Worm (Caenorhabditis elegans) whole organism, L4 larva: ENCODE data around the gene rars-1.

ENCODE experiments used
- F44E2.7 ChIP-seq: fragments of 200-800 bp; sonication (Bioruptor generic); IDR thresholded peaks from 2 replicates; pipeline ENCODE4 v2.1.2; 2022; ENCODE audit warnings: missing genetic modification characterization, missing compliant biosample characterization
- R02D3.7 ChIP-seq: fragments of 150-350 bp; sonication (generic microtip); optimal IDR thresholded peaks from 3 replicates; lab custom pipeline; 2014; ENCODE audit warnings: missing biosample characterization, missing genetic modification characterization
- T20F7.1 ChIP-seq: fragments of 200-800 bp; sonication (Bioruptor generic); optimal IDR thresholded peaks from 2 replicates; lab custom pipeline; 2018; ENCODE audit warnings: mild to moderate bottlenecking, missing genetic modification characterization, missing compliant biosample characterization
- T26A8.4 ChIP-seq: fragments of 200-800 bp; sonication (Bioruptor generic); IDR thresholded peaks from 2 replicates; pipeline ENCODE4 v1.3.6; 2022; ENCODE audit warnings: missing genetic modification characterization, missing compliant biosample characterization
- ZK337.2 ChIP-seq: fragments of 200-800 bp; sonication (Bioruptor generic); IDR thresholded peaks from 2 replicates; pipeline ENCODE4 v1.3.6; 2022; ENCODE audit warnings: missing genetic modification reagents, missing genetic modification characterization, missing compliant biosample characterization
- aha-1 ChIP-seq: fragments of 150-350 bp; peaks from one replicate; lab custom pipeline; 2014; ENCODE audit warnings: missing biosample characterization, missing genetic modification characterization
- aly-2 ChIP-seq: sonication (generic microtip); optimal IDR thresholded peaks from 2 replicates; lab custom pipeline; 2018; ENCODE audit warnings: missing biosample characterization, missing genetic modification characterization
- attf-4 ChIP-seq: sonication (generic microtip); optimal IDR thresholded peaks from 3 replicates; lab custom pipeline; 2017; ENCODE audit warnings: missing biosample characterization, missing genetic modification characterization
- ceh-32 ChIP-seq: sonication (generic microtip); optimal IDR thresholded peaks from 2 replicates; lab custom pipeline; 2016; ENCODE audit warnings: mild to moderate bottlenecking, missing genetic modification characterization, missing compliant biosample characterization; ENCODE audit not compliant: poor library complexity
- ceh-62 ChIP-seq: sonication (generic microtip); optimal IDR thresholded peaks from 2 replicates; lab custom pipeline; 2017; ENCODE audit warnings: missing biosample characterization, missing genetic modification characterization
- daf-12 ChIP-seq: fragments of 150-350 bp; optimal IDR thresholded peaks from 2 replicates; lab custom pipeline; 2014; ENCODE audit warnings: missing biosample characterization, missing genetic modification reagents, missing genetic modification characterization
- daf-16 ChIP-seq, 3 experiments: sonication (generic microtip); optimal IDR thresholded peaks; 2 replicates each; lab custom pipeline; 2016 to 2017; ENCODE audit warnings: missing genetic modification characterization in 3 of 3, missing genetic modification reagents in 3 of 3, mild to moderate bottlenecking in 2 of 3, missing compliant biosample characterization in 2 of 3, missing biosample characterization in 1 of 3, moderate library complexity in 1 of 3
- daf-19 ChIP-seq: fragments of 200-800 bp; sonication (Bioruptor generic); conservative IDR thresholded peaks from 2 replicates; pipeline ENCODE4 v1.3.6; 2022; ENCODE audit warnings: missing genetic modification characterization, missing compliant biosample characterization
- daf-8 ChIP-seq: fragments of 200-800 bp; sonication (Bioruptor generic); IDR thresholded peaks from 2 replicates; pipeline ENCODE4 v1.3.6; 2022; ENCODE audit warnings: missing genetic modification characterization, missing compliant biosample characterization
- dmd-6 ChIP-seq: fragments of 200-800 bp; sonication (Bioruptor generic); IDR thresholded peaks from 2 replicates; pipeline ENCODE4 v1.3.6; 2022; ENCODE audit warnings: missing genetic modification reagents, missing genetic modification characterization, missing compliant biosample characterization
- duxl-1 ChIP-seq: sonication (generic microtip); optimal IDR thresholded peaks from 2 replicates; lab custom pipeline; 2016; ENCODE audit warnings: mild to moderate bottlenecking, missing genetic modification characterization, moderate library complexity, missing compliant biosample characterization; ENCODE audit not compliant: poor library complexity
- egl-43 ChIP-seq: fragments of 200-800 bp; sonication (Bioruptor generic); IDR thresholded peaks from 2 replicates; pipeline ENCODE4 v1.3.6; 2022; ENCODE audit warnings: missing genetic modification reagents, missing genetic modification characterization, missing compliant biosample characterization
- fkh-10 ChIP-seq: fragments of 150-350 bp; optimal IDR thresholded peaks from 2 replicates; lab custom pipeline; 2014; ENCODE audit warnings: missing biosample characterization, missing genetic modification reagents, missing genetic modification characterization
- fos-1 ChIP-seq: fragments of 150-350 bp; optimal IDR thresholded peaks from 2 replicates; lab custom pipeline; 2014; ENCODE audit warnings: missing biosample characterization, missing genetic modification characterization
- hif-1 ChIP-seq, 2 experiments: sonication (generic microtip); optimal IDR thresholded peaks; 2 replicates each; lab custom pipeline; 2016 to 2017; ENCODE audit warnings: missing compliant biosample characterization in 2 of 2, missing genetic modification characterization in 2 of 2, missing genetic modification reagents in 2 of 2, missing genotype in 2 of 2, mild to moderate bottlenecking in 1 of 2
- hlh-11 ChIP-seq: fragments of 200-800 bp; sonication (Bioruptor generic); optimal IDR thresholded peaks from 2 replicates; lab custom pipeline; 2018; ENCODE audit warnings: mild to moderate bottlenecking, missing genetic modification characterization, missing compliant biosample characterization
- hlh-30 ChIP-seq: sonication (generic microtip); optimal IDR thresholded peaks from 2 replicates; lab custom pipeline; 2017; ENCODE audit warnings: antibody characterized with exemption, mild to moderate bottlenecking, missing genetic modification characterization, missing compliant biosample characterization; ENCODE audit not compliant: insufficient read depth
- hmg-1.1 ChIP-seq: fragments of 200-800 bp; sonication (Bioruptor generic); IDR thresholded peaks from 2 replicates; pipeline ENCODE4 v1.3.6; 2022; ENCODE audit warnings: missing genetic modification reagents, missing genetic modification characterization, missing compliant biosample characterization
- lin-15B ChIP-seq: fragments of 150-350 bp; sonication (generic microtip); optimal IDR thresholded peaks from 3 replicates; lab custom pipeline; 2014; ENCODE audit warnings: missing biosample characterization, missing genetic modification characterization
- lin-38 ChIP-seq: fragments of 200-800 bp; sonication (Bioruptor generic); IDR thresholded peaks from 2 replicates; pipeline ENCODE4 v1.3.6; 2022; ENCODE audit warnings: missing genetic modification reagents, missing genetic modification characterization, missing compliant biosample characterization
- lin-39 ChIP-seq: fragments of 150-350 bp; optimal IDR thresholded peaks from 2 replicates; lab custom pipeline; 2014; ENCODE audit warnings: missing biosample characterization, missing genetic modification reagents, missing genetic modification characterization
- madf-9 ChIP-seq: fragments of 200-800 bp; sonication (Bioruptor generic); conservative IDR thresholded peaks from 2 replicates; pipeline ENCODE4 v1.3.6; 2022; ENCODE audit warnings: missing genetic modification reagents, missing genetic modification characterization, missing compliant biosample characterization
- mdl-1 ChIP-seq, 2 experiments: fragments of 150-350 bp in 1 of 2; sonication (generic microtip) in 1 of 2; optimal IDR thresholded peaks; 2 replicates each; lab custom pipeline; 2014 to 2017; ENCODE audit warnings: missing biosample characterization in 2 of 2, missing genetic modification characterization in 2 of 2
- mdt-29 ChIP-seq: fragments of 200-800 bp; sonication (Bioruptor generic); IDR thresholded peaks from 2 replicates; pipeline ENCODE4 v1.3.6; 2022; ENCODE audit warnings: missing genetic modification reagents, missing genetic modification characterization, missing compliant biosample characterization
- mep-1 ChIP-seq: fragments of 150-350 bp; sonication (generic microtip); optimal IDR thresholded peaks from 3 replicates; lab custom pipeline; 2014; ENCODE audit warnings: missing biosample characterization, missing genetic modification characterization
- mes-2 ChIP-seq: sonication (generic microtip); optimal IDR thresholded peaks from 2 replicates; lab custom pipeline; 2016; ENCODE audit warnings: missing genotype, mild to moderate bottlenecking, missing genetic modification characterization, missing compliant biosample characterization; ENCODE audit not compliant: poor library complexity, severe bottlenecking
- mxl-3 ChIP-seq: fragments of 200-800 bp; sonication (Bioruptor generic); optimal IDR thresholded peaks from 2 replicates; lab custom pipeline; 2018; ENCODE audit warnings: mild to moderate bottlenecking, missing genetic modification characterization, missing compliant biosample characterization
- nhr-10 ChIP-seq: fragments of 150-350 bp; optimal IDR thresholded peaks from 2 replicates; lab custom pipeline; 2014; ENCODE audit warnings: missing biosample characterization, missing genetic modification characterization
- nhr-11 ChIP-seq: fragments of 150-350 bp; optimal IDR thresholded peaks from 2 replicates; lab custom pipeline; 2014; ENCODE audit warnings: missing biosample characterization, missing genetic modification characterization
- nhr-237 ChIP-seq: sonication (generic microtip); optimal IDR thresholded peaks from 2 replicates; lab custom pipeline; 2017; ENCODE audit warnings: missing biosample characterization, missing genetic modification characterization
- nhr-41 ChIP-seq: fragments of 200-800 bp; sonication (Bioruptor generic); IDR thresholded peaks from 2 replicates; pipeline ENCODE4 v1.3.6; 2022; ENCODE audit warnings: missing genetic modification reagents, missing genetic modification characterization, missing compliant biosample characterization
- nhr-76 ChIP-seq: fragments of 150-350 bp; optimal IDR thresholded peaks from 2 replicates; lab custom pipeline; 2014; ENCODE audit warnings: missing biosample characterization, missing genetic modification characterization
- pha-4 ChIP-seq, 2 experiments: fragments of 150-350 bp in 1 of 2; fragments of 200-800 bp in 1 of 2; sonication (Bioruptor generic) in 1 of 2; IDR thresholded peaks in 1 of 2; optimal IDR thresholded peaks in 1 of 2; 2 replicates each; pipeline versions ENCODE4 v1.3.6 to Lab custom; 2014 to 2022; ENCODE audit warnings: missing genetic modification characterization in 2 of 2, missing genetic modification reagents in 2 of 2, missing biosample characterization in 1 of 2, missing compliant biosample characterization in 1 of 2
- rbr-2 ChIP-seq: sonication (generic microtip); optimal IDR thresholded peaks from 2 replicates; lab custom pipeline; 2016; ENCODE audit warnings: missing genotype, missing genetic modification characterization, missing compliant biosample characterization
- saeg-2 ChIP-seq: fragments of 200-800 bp; sonication (Bioruptor generic); IDR thresholded peaks from 2 replicates; pipeline ENCODE4 v1.3.6; 2022; ENCODE audit warnings: missing genetic modification reagents, missing genetic modification characterization, missing compliant biosample characterization
- sdz-12 ChIP-seq: fragments of 200-800 bp; sonication (Bioruptor generic); optimal IDR thresholded peaks from 2 replicates; lab custom pipeline; 2018; ENCODE audit warnings: mild to moderate bottlenecking, missing genetic modification characterization, missing compliant biosample characterization
- set-16 ChIP-seq: fragments of 200-800 bp; sonication (Bioruptor generic); IDR thresholded peaks from 2 replicates; pipeline ENCODE4 v1.3.6; 2022; ENCODE audit warnings: missing genetic modification reagents, missing genetic modification characterization, missing compliant biosample characterization
- snpc-1.2 ChIP-seq: fragments of 200-800 bp; sonication (Bioruptor generic); IDR thresholded peaks from 2 replicates; pipeline ENCODE4 v1.3.6; 2022; ENCODE audit warnings: missing genetic modification reagents, missing genetic modification characterization, missing compliant biosample characterization
- spr-3 ChIP-seq: fragments of 200-800 bp; sonication (Bioruptor generic); optimal IDR thresholded peaks from 2 replicates; lab custom pipeline; 2018; ENCODE audit warnings: mild to moderate bottlenecking, missing genetic modification characterization, missing compliant biosample characterization
- tag-97 ChIP-seq: fragments of 200-800 bp; sonication (Bioruptor generic); IDR thresholded peaks from 2 replicates; pipeline ENCODE4 v1.3.6; 2022; ENCODE audit warnings: missing genetic modification characterization, missing compliant biosample characterization
- tra-1 ChIP-seq: fragments of 200-800 bp; sonication (Bioruptor generic); IDR thresholded peaks from 2 replicates; pipeline ENCODE4 v1.3.6; 2022; ENCODE audit warnings: missing genetic modification reagents, missing genetic modification characterization, missing compliant biosample characterization
- unc-130 ChIP-seq: sonication (generic microtip); optimal IDR thresholded peaks from 2 replicates; lab custom pipeline; 2016; ENCODE audit warnings: missing genetic modification reagents, missing genetic modification characterization, missing compliant biosample characterization
- unc-39 ChIP-seq: sonication (generic microtip); optimal IDR thresholded peaks from 2 replicates; lab custom pipeline; 2017; ENCODE audit warnings: missing biosample characterization, missing genetic modification characterization
- vab-7 ChIP-seq: fragments of 200-800 bp; sonication (Bioruptor generic); IDR thresholded peaks from 2 replicates; pipeline ENCODE4 v1.3.6; 2022; ENCODE audit warnings: missing genetic modification reagents, missing genetic modification characterization, missing compliant biosample characterization
- zfp-2 ChIP-seq: sonication (generic microtip); optimal IDR thresholded peaks from 2 replicates; lab custom pipeline; 2016; ENCODE audit warnings: mild to moderate bottlenecking, missing genetic modification characterization, missing compliant biosample characterization
- zip-11 ChIP-seq: fragments of 200-800 bp; sonication (Bioruptor generic); IDR thresholded peaks from 2 replicates; pipeline ENCODE4 v1.3.6; 2022; ENCODE audit warnings: missing genetic modification characterization, missing compliant biosample characterization

The rars-1 gene

DNA sequence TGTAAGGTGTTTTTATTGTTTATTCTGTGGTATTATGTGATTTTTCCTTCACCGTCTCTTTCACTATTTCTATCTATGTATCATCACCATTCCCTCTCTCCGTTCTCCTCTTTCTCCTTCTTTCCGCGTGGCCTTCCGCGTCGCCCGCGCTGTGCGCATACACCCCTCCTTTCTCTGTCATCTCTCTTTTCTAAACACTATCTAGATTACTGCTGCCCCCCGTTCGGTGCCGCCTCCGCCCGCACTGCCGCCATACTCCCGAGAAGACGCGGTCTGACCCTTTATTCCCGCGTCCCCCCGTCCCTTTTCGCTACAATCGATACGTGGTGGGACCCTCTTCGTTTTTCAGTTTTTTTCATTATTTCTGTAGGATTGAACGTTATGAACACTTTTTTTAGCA lies 31.7 kb upstream of the rars-1 start:
- TF ChIP-seq T26A8.4 (GFP tag; lab: Robert Waterston, UW), result peak; percentile 25
- no peak for TF ChIP-seq rbr-2 (tag; lab: Kevin White, UChicago)
- TF ChIP-seq lin-15B (tag; lab: Kevin White, UChicago), result no peak
- no peak for TF ChIP-seq T20F7.1 (GFP tag; lab: Kevin White, UChicago)
- peak; percentile 22 for TF ChIP-seq mes-2 (tag; lab: Kevin White, UChicago)
- no peak for TF ChIP-seq tag-97
- TF ChIP-seq zip-11, result no peak
- TF ChIP-seq fkh-10, result no peak
- TF ChIP-seq hlh-30 (tag; lab: Kevin White, UChicago), result peak; percentile 33
- TF ChIP-seq pha-4 (GFP tag; IDR thresholded peaks at IDR 0.05; lab: Robert Waterston, UW), result 0 out of 2 replicates have a peak, but pooled peaks have one; percentile 19
- TF ChIP-seq pha-4 (tag; optimal IDR thresholded peaks at IDR 0.05; lab: Kevin White, UChicago), result no peak
- TF ChIP-seq hmg-1.1 (GFP tag; lab: Robert Waterston, UW), result peak; percentile 41
- no peak for TF ChIP-seq tra-1 (GFP tag; lab: Robert Waterston, UW)
- TF ChIP-seq unc-130 (GFP tag; lab: Kevin White, UChicago), result no peak
- no peak for TF ChIP-seq sdz-12
- no peak for TF ChIP-seq spr-3 (GFP tag; lab: Kevin White, UChicago)
- peak; percentile 30 for TF ChIP-seq mxl-3
- TF ChIP-seq daf-8 (GFP tag; lab: Robert Waterston, UW), result no peak
- TF ChIP-seq mdl-1 (tag; optimal IDR thresholded peaks at IDR 0.05; lab: Kevin White, UChicago), result peak; percentile 23 to 55
- no peak for TF ChIP-seq mdt-29 (GFP tag; lab: Robert Waterston, UW)
- TF ChIP-seq daf-19 (GFP tag; lab: Robert Waterston, UW), result no peak
- TF ChIP-seq lin-39 (tag; lab: Kevin White, UChicago), result no peak
- TF ChIP-seq daf-16 (GFP tag; optimal IDR thresholded peaks at IDR 0.05; lab: Kevin White, UChicago), result no peak
- TF ChIP-seq daf-16 (tag; optimal IDR thresholded peaks at IDR 0.05; lab: Kevin White, UChicago), result peak; percentile 29
- TF ChIP-seq unc-39 (tag; lab: Kevin White, UChicago), result no peak
- TF ChIP-seq nhr-237 (tag; lab: Kevin White, UChicago), result no peak
- TF ChIP-seq ceh-32 (tag; lab: Kevin White, UChicago), result no peak
- TF ChIP-seq egl-43 (GFP tag; lab: Robert Waterston, UW), result 0 out of 2 replicates have a peak, but pooled peaks have one; percentile 55
- TF ChIP-seq dmd-6, result no peak
- no peak for TF ChIP-seq saeg-2 (GFP tag; lab: Robert Waterston, UW)
- no peak for TF ChIP-seq daf-12 (tag; lab: Kevin White, UChicago)
- no peak for TF ChIP-seq F44E2.7 (GFP tag; lab: Robert Waterston, UW)
- TF ChIP-seq duxl-1 (tag; lab: Kevin White, UChicago), result no peak
- TF ChIP-seq nhr-10, result no peak
- no peak for TF ChIP-seq nhr-41 (GFP tag; lab: Robert Waterston, UW)
- peak; percentile 47 for TF ChIP-seq hlh-11 (tag; lab: Kevin White, UChicago)
- no peak for TF ChIP-seq nhr-76
- no peak for TF ChIP-seq ZK337.2 (GFP tag; lab: Robert Waterston, UW)
- TF ChIP-seq snpc-1.2 (GFP tag; lab: Robert Waterston, UW), result 0 out of 2 replicates have a peak, but pooled peaks have one; percentile 17
- TF ChIP-seq aly-2, result no peak
- TF ChIP-seq aha-1 (tag; lab: Kevin White, UChicago), result peak; percentile 97
- no peak for TF ChIP-seq zfp-2 (tag; lab: Kevin White, UChicago)
- no peak for TF ChIP-seq R02D3.7 (tag; lab: Kevin White, UChicago)
- TF ChIP-seq set-16 (GFP tag; lab: Robert Waterston, UW), result peak; percentile 81
- peak; percentile 99 for TF ChIP-seq madf-9 (GFP tag; lab: Robert Waterston, UW)
- TF ChIP-seq fos-1 (tag; lab: Kevin White, UChicago), result no peak
- TF ChIP-seq nhr-11 (tag; lab: Kevin White, UChicago), result no peak
- peak in 1 of 2 experiments; percentile 18 for TF ChIP-seq hif-1 (tag; optimal IDR thresholded peaks at IDR 0.05; lab: Kevin White, UChicago)
- no peak for TF ChIP-seq vab-7
- TF ChIP-seq attf-4 (tag; lab: Kevin White, UChicago), result no peak
- no peak for TF ChIP-seq ceh-62
- TF ChIP-seq mep-1 (tag; lab: Kevin White, UChicago), result no peak
- no peak for TF ChIP-seq lin-38 (GFP tag; lab: Robert Waterston, UW)
